Fruit fly (Drosophila melanogaster): ENCODE measurements around the gene bur.
A peak's percentile ranks its signal among the peaks of the same experiment; 100 is the strongest.

bur gene

DNA sequence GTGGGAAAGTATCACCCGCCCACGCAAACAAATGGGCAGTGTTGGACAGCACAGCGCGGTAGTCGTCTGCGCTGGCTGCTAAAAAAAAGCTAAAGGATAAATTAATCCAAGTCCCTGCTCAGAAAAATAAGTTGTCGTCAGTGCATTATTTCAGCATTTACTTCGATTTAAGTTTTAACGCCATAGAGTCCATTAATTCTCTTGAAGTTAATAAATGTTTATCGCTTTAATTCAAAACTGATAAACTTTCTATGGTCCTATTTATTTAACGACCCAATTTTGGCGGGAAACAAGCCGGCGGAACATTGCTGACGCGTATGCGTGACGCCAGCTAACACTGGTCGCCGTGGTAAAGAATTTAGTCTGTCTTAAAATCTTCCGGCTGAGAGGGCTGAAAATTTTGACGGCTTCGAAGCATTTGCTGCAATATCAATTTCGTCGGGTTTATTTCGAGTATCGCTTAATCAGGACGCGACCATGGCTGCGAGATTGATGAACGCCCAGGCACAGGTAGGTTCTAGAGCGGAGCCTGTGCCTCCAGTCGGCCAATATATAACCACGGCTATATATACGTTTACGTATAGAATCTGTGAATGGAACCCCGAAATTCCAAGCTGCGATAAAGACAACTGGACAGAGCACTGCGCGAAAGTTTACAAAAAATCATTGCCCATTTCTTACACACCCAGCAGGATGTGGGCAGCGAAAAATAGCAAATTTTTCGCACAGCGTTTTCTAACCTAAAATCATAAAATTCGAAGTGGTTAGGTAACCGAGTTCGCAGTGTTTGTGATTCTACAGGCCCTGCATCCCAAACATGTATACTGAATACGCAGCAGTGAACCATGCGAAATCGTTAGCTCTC, 11.0 kb downstream of the bur start, which contains the start of the genes mAcon1, CG43345 and CG43346 (continued):
- TF ChIP-seq pnt (GFP tag; optimal IDR thresholded peaks at IDR 0.05) (peak; percentile 82), Oaz (GFP tag; IDR thresholded peaks at IDR 0.05) (no peak), ken (GFP tag; IDR thresholded peaks at IDR 0.05) (peak; percentile 23; the same call in 1 of the 3 replicates), Hsf (GFP tag; optimal IDR thresholded peaks at IDR 0.05) (peak; percentile 88), CG34422 (GFP tag; IDR thresholded peaks at IDR 0.05) (peak; percentile 57; the same call in 1 of the 3 replicates), CG17359 (tag; optimal IDR thresholded peaks at IDR 0.05) (no peak), Optix (GFP tag; IDR thresholded peaks at IDR 0.05) (0 out of 3 replicates have a peak, but pooled peaks have one; percentile 20), pho (GFP tag; optimal IDR thresholded peaks at IDR 0.05) (peak; percentile 94), Fer3 (tag; optimal IDR thresholded peaks at IDR 0.05) (peak; percentile 62), CG13775 (GFP tag; optimal IDR thresholded peaks at IDR 0.05) (peak; percentile 87), CG15073 (GFP tag; optimal IDR thresholded peaks at IDR 0.05) (no peak), CG31441 (GFP tag; IDR thresholded peaks at IDR 0.05) (no peak; the same call in 1 of the 2 replicates), CG9609 (GFP tag; optimal IDR thresholded peaks at IDR 0.05) (peak; percentile 87), CG11723 (GFP tag; optimal IDR thresholded peaks at IDR 0.05) (peak; percentile 72), CG11398 (GFP tag; optimal IDR thresholded peaks at IDR 0.05) (peak; percentile 79), CG4360 (GFP tag; IDR thresholded peaks at IDR 0.05) (no peak), Max (GFP tag; optimal IDR thresholded peaks at IDR 0.05) (peak; percentile 82), CG18011 (GFP tag; optimal IDR thresholded peaks at IDR 0.05) (peak; percentile 51), nom (GFP tag; optimal IDR thresholded peaks at IDR 0.05) (peak; percentile 75), ab (GFP tag; optimal IDR thresholded peaks at IDR 0.05) (peak; percentile 61), Usf (GFP tag; optimal IDR thresholded peaks at IDR 0.05) (peak; percentile 70), jumu (GFP tag; optimal IDR thresholded peaks at IDR 0.05) (peak; percentile 92), Gsc (GFP tag; IDR thresholded peaks at IDR 0.05) (0 out of 2 replicates have a peak, but pooled peaks have one; percentile 8), ATbp (GFP tag; optimal IDR thresholded peaks at IDR 0.05) (peak; percentile 43), Lhr (GFP tag; optimal IDR thresholded peaks at IDR 0.05) (peak; percentile 56), ERR (GFP tag; optimal IDR thresholded peaks at IDR 0.05) (peak; percentile 82), Hand (GFP tag; optimal IDR thresholded peaks at IDR 0.05) (no peak), Ptx1 (GFP tag; IDR thresholded peaks at IDR 0.05) (peak; percentile 78), CG34224 (GFP tag; IDR thresholded peaks at IDR 0.05; ENCODE audit: partially characterized antibody) (no peak), Bgb (GFP tag; IDR thresholded peaks at IDR 0.05; ENCODE audit: partially characterized antibody) (0 out of 2 replicates have a peak, but pooled peaks have one; percentile 10), CG11695 (GFP tag; IDR thresholded peaks at IDR 0.05) (no peak), Side (GFP tag; optimal IDR thresholded peaks at IDR 0.05) (peak; percentile 82), CG8478 (optimal IDR thresholded peaks at IDR 0.05) (no peak), exex (tag; optimal IDR thresholded peaks at IDR 0.05) (peak; percentile 54), CG4617 (GFP tag; optimal IDR thresholded peaks at IDR 0.05; ENCODE audit: borderline replicate concordance) (peak; percentile 63), gsb-n (tag; optimal IDR thresholded peaks at IDR 0.05) (no peak), CG12155 (GFP tag; optimal IDR thresholded peaks at IDR 0.05) (peak; percentile 84), CG1529 (GFP tag; optimal IDR thresholded peaks at IDR 0.05) (peak; percentile 57), wek (GFP tag; optimal IDR thresholded peaks at IDR 0.05) (no peak), sim (GFP tag; IDR thresholded peaks at IDR 0.05) (no peak), CG6854 (GFP tag; optimal IDR thresholded peaks at IDR 0.05) (peak; percentile 7), Sin3A (optimal IDR thresholded peaks at IDR 0.05) (peak; percentile 97), Hr39 (optimal IDR thresholded peaks at IDR 0.05) (peak; percentile 70), CG15011 (GFP tag; optimal IDR thresholded peaks at IDR 0.05) (no peak), CG7556 (GFP tag; optimal IDR thresholded peaks at IDR 0.05) (peak; percentile 76), esg (GFP tag; conservative IDR thresholded peaks at IDR 0.05) (peak; percentile 30), CG14710 (tag; optimal IDR thresholded peaks at IDR 0.05) (peak; percentile 86), CG13894 (tag; optimal IDR thresholded peaks at IDR 0.05) (no peak), abd-A (tag; optimal IDR thresholded peaks at IDR 0.05) (no peak)

Measured in whole organism, embryonic.